Fruit fly (Drosophila melanogaster): Measurements from ENCODE around the gene btd.

Gene btd

dm6 chrX:9646022-9646421 lies 48.0 kb upstream of the btd start (continued):
- TF ChIP-seq usp (GFP tag; optimal IDR thresholded peaks at IDR 0.05): no peak
- peak; percentile 79 for TF ChIP-seq Poxn (GFP tag; IDR thresholded peaks at IDR 0.05)
- TF ChIP-seq CG11723 (GFP tag; optimal IDR thresholded peaks at IDR 0.05): peak; percentile 95
- TF ChIP-seq CG12942 (GFP tag; optimal IDR thresholded peaks at IDR 0.05): peak; percentile 96
- peak; percentile 89 for TF ChIP-seq CG6765 (GFP tag; optimal IDR thresholded peaks at IDR 0.05)
- peak; percentile 97 for TF ChIP-seq Adf1 (GFP tag; IDR thresholded peaks at IDR 0.05)
- peak; percentile 93 for TF ChIP-seq CG12155 (GFP tag; optimal IDR thresholded peaks at IDR 0.05)
- peak; percentile 95 for TF ChIP-seq CG1233 (GFP tag; optimal IDR thresholded peaks at IDR 0.05)
- peak; percentile 91 for TF ChIP-seq CG7357 (GFP tag; IDR thresholded peaks at IDR 0.05)
- peak; percentile 88 for TF ChIP-seq CG15011 (GFP tag; optimal IDR thresholded peaks at IDR 0.05)
- peak; percentile 90 for TF ChIP-seq twi (tag; optimal IDR thresholded peaks at IDR 0.05)
- peak; percentile 95 for TF ChIP-seq CG10654 (GFP tag; optimal IDR thresholded peaks at IDR 0.05)
- peak; percentile 97 for TF ChIP-seq slbo (GFP tag; IDR thresholded peaks at IDR 0.05)
- peak; percentile 96 for TF ChIP-seq CG1792 (GFP tag; optimal IDR thresholded peaks at IDR 0.05)
- TF ChIP-seq CG11398 (GFP tag; optimal IDR thresholded peaks at IDR 0.05): peak; percentile 95
- peak; percentile 44 for TF ChIP-seq CG15479 (GFP tag; optimal IDR thresholded peaks at IDR 0.05)
- TF ChIP-seq CG13287 (GFP tag; IDR thresholded peaks at IDR 0.05; ENCODE audit: partially characterized antibody): peak; percentile 12; the same call in 1 of the 2 replicates
- peak; percentile 95 for TF ChIP-seq CG3847 (GFP tag; IDR thresholded peaks at IDR 0.05)
- peak; percentile 94 for TF ChIP-seq dati (GFP tag; IDR thresholded peaks at IDR 0.05)
- TF ChIP-seq CG16779 (GFP tag; IDR thresholded peaks at IDR 0.05): peak; percentile 94
- TF ChIP-seq fd102C (GFP tag; optimal IDR thresholded peaks at IDR 0.05): peak; percentile 78
- peak; percentile 97 for TF ChIP-seq sisA (GFP tag; IDR thresholded peaks at IDR 0.05)
- TF ChIP-seq ems (GFP tag; optimal IDR thresholded peaks at IDR 0.05): peak; percentile 98
- TF ChIP-seq unc-4 (GFP tag; IDR thresholded peaks at IDR 0.05; ENCODE audit: partially characterized antibody): no peak
- TF ChIP-seq ttk (GFP tag; IDR thresholded peaks at IDR 0.05): peak; percentile 96
- TF ChIP-seq YL-1 (GFP tag; optimal IDR thresholded peaks at IDR 0.05): peak; percentile 82
- peak; percentile 94 for TF ChIP-seq danr (GFP tag; IDR thresholded peaks at IDR 0.05)
- peak; percentile 97 for TF ChIP-seq CG14014 (GFP tag; IDR thresholded peaks at IDR 0.05)
- TF ChIP-seq trh (GFP tag; optimal IDR thresholded peaks at IDR 0.05): peak; percentile 86
- peak; percentile 92 for TF ChIP-seq da (GFP tag; optimal IDR thresholded peaks at IDR 0.05)
- peak; percentile 96 for TF ChIP-seq CG8924 (tag; optimal IDR thresholded peaks at IDR 0.05)
- TF ChIP-seq CG2199 (GFP tag; IDR thresholded peaks at IDR 0.05): peak; percentile 93

dm6 chrX:9647067-9647466 lies 46.9 kb upstream of the btd start:
- TF ChIP-seq CG4360 (GFP tag; IDR thresholded peaks at IDR 0.05) (0 out of 2 replicates have a peak, but pooled peaks have one; percentile 8), lilli (GFP tag; optimal IDR thresholded peaks at IDR 0.05) (no peak), klu (GFP tag; IDR thresholded peaks at IDR 0.05) (no peak), oc (tag; optimal IDR thresholded peaks at IDR 0.05) (peak; percentile 61), CG7839 (tag; optimal IDR thresholded peaks at IDR 0.05) (no peak), sd (tag; optimal IDR thresholded peaks at IDR 0.05) (peak; percentile 3), CG2712 (tag; optimal IDR thresholded peaks at IDR 0.05) (no peak), Ada2b (GFP tag; IDR thresholded peaks at IDR 0.05) (no peak), MESR4 (GFP tag; optimal IDR thresholded peaks at IDR 0.05) (no peak), caup (GFP tag; optimal IDR thresholded peaks at IDR 0.05; ENCODE audit: severe bottlenecking) (no peak), Blimp-1 (GFP tag; optimal IDR thresholded peaks at IDR 0.05) (peak; percentile 98), Oli (tag; optimal IDR thresholded peaks at IDR 0.05) (no peak), CG11085 (GFP tag; IDR thresholded peaks at IDR 0.05) (no peak), YL-1 (GFP tag; optimal IDR thresholded peaks at IDR 0.05) (no peak), ftz-f1 (GFP tag; optimal IDR thresholded peaks at IDR 0.05) (no peak), CG32767 (GFP tag; IDR thresholded peaks at IDR 0.05) (no peak), CG2678 (tag; optimal IDR thresholded peaks at IDR 0.05) (no peak), Hmx (GFP tag; optimal IDR thresholded peaks at IDR 0.05) (no peak), CG18476 (GFP tag; optimal IDR thresholded peaks at IDR 0.05) (no peak), CG9876 (GFP tag; optimal IDR thresholded peaks at IDR 0.05) (no peak), onecut (GFP tag; IDR thresholded peaks at IDR 0.05) (no peak), Mad (GFP tag; optimal IDR thresholded peaks at IDR 0.05) (no peak)
